Worm (Caenorhabditis elegans): ENCODE measurements around the gene vha-6.
A peak's percentile ranks its signal among the peaks of the same experiment; 100 is the strongest.

The vha-6 gene

ce11 chrII:11464427-11464944, 26.2 kb upstream of the vha-6 start, which contains the start of the genes aars-1 and rga-1 (continued):
- TF ChIP-seq ceh-82 (tag; optimal IDR thresholded peaks at IDR 0.05) (peak in 1 of 3 experiments; percentile 52), pax-3 (tag; optimal IDR thresholded peaks at IDR 0.05) (no peak), skn-1 (tag; optimal IDR thresholded peaks at IDR 0.05) (peak; percentile 14)

ce11 chrII:11463899-11464298, 25.6 kb upstream of the vha-6 start:
- TF ChIP-seq egl-27 (tag; optimal IDR thresholded peaks at IDR 0.05) (no peak), ceh-63 (GFP tag; optimal IDR thresholded peaks at IDR 0.05) (no peak), unc-130 (tag; optimal IDR thresholded peaks at IDR 0.05) (no peak), efl-1 (optimal IDR thresholded peaks at IDR 0.05) (peak; percentile 9 to 31), efl-1 (GFP tag; optimal IDR thresholded peaks at IDR 0.05 in 1 of 2) (peak; percentile 8 to 56), rnt-1 (tag; optimal IDR thresholded peaks at IDR 0.05) (peak; percentile 15), mdl-1 (tag; optimal IDR thresholded peaks at IDR 0.05) (no peak), ceh-90 (tag; optimal IDR thresholded peaks at IDR 0.05) (peak; percentile 46), unc-30 (tag; optimal IDR thresholded peaks at IDR 0.05) (no peak), dpl-1 (GFP tag; optimal IDR thresholded peaks at IDR 0.05) (peak in 1 of 3 experiments; percentile 27), lsy-2 (tag; optimal IDR thresholded peaks at IDR 0.05) (peak in 1 of 2 experiments; percentile 9), lir-3 (tag; optimal IDR thresholded peaks at IDR 0.05; ENCODE audit: poor library complexity) (peak; percentile 41)

DNA sequence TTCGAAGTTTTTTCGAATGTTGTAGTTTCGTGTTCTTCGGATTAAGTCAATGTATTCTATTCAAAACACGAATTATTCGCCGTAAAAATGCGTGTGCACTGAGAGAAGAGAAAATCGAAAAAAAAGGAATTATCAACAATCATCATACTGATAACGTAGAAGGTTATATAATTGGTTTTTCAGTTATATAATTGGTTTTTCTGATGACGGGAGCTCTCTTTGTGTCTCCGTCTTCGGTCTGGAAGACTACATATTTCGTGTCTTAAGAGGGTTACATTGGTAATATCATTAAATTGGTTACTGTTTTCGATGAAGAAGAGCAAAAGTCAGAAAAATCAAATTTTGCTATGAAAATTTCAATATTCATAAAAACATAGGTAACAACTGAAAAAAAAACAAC, 21.6 kb upstream of the vha-6 start:
- TF ChIP-seq efl-1 (optimal IDR thresholded peaks at IDR 0.05) (no peak), efl-1 (GFP tag; optimal IDR thresholded peaks at IDR 0.05 in 1 of 2) (peak in 1 of 2 experiments; percentile 38), mep-1 (tag; optimal IDR thresholded peaks at IDR 0.05) (no peak), nhr-77 (tag; optimal IDR thresholded peaks at IDR 0.05) (no peak), nhr-12 (tag; optimal IDR thresholded peaks at IDR 0.05) (no peak), alr-1 (tag; optimal IDR thresholded peaks at IDR 0.05; ENCODE audit: borderline replicate concordance) (no peak), sup-37 (GFP tag; optimal IDR thresholded peaks at IDR 0.05) (no peak), swsn-7 (tag; optimal IDR thresholded peaks at IDR 0.05) (no peak), nhr-237 (tag; optimal IDR thresholded peaks at IDR 0.05) (no peak), xbp-1 (tag; optimal IDR thresholded peaks at IDR 0.05) (no peak)

DNA sequence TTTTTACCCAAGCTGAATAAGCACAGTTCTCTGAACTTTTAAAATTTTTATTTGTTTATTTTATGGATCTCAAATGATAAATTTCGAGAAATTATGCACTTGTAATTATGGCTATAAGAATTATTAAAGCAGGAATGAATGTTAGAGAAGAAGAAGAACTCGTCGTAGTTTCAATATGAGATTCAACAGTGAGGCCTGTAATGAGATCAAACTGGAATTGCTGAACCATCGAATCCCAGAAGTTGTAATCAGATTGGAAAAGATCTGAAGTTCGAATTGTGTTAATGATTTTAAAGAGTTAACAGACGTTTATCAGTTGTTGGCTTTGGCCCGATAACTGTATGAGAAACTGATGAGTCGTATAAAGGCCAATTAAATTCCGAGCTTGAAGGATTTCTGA, 17.5 kb upstream of the vha-6 start:
- TF ChIP-seq mab-9 (GFP tag; IDR thresholded peaks at IDR 0.05) (no peak), C34B4.2 (tag; optimal IDR thresholded peaks at IDR 0.05) (no peak), fos-1 (tag; optimal IDR thresholded peaks at IDR 0.05) (no peak), ceh-8 (GFP tag; optimal IDR thresholded peaks at IDR 0.05) (no peak), lsy-2 (tag; optimal IDR thresholded peaks at IDR 0.05) (no peak), aha-1 (tag; optimal IDR thresholded peaks at IDR 0.05) (no peak), mdl-1 (tag; optimal IDR thresholded peaks at IDR 0.05) (no peak), swsn-7 (tag; optimal IDR thresholded peaks at IDR 0.05) (no peak), skn-1 (tag; optimal IDR thresholded peaks at IDR 0.05) (no peak), nhr-71 (tag; optimal IDR thresholded peaks at IDR 0.05) (no peak), xbp-1 (tag; optimal IDR thresholded peaks at IDR 0.05) (no peak), vab-15 (tag; optimal IDR thresholded peaks at IDR 0.05) (no peak), elt-2 (tag; optimal IDR thresholded peaks at IDR 0.05) (no peak), F16B12.6 (tag; optimal IDR thresholded peaks at IDR 0.05) (no peak), lir-3 (tag; optimal IDR thresholded peaks at IDR 0.05; ENCODE audit: poor library complexity) (no peak), ztf-11 (tag; optimal IDR thresholded peaks at IDR 0.05) (no peak), nhr-84 (tag; optimal IDR thresholded peaks at IDR 0.05) (no peak), mep-1 (tag; optimal IDR thresholded peaks at IDR 0.05) (no peak)

DNA sequence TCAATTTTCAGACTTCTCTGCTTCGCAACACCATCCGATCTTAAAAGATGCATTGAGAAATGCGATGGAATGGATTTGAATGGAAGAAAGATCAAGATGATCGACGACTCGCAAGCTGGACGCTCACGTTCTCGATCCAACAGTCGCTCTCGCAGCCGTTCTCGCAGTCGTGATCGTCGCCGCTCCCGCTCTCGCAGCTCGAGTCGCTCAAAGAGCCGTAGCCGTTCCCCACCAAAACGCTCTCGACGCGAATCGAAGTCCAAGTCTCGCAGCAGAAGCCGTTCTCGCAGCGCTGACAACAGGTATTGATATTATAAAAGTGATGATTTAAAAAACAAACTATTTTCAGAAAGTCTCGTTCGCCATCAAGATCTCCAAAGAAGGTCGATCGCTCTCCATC, 16.9 kb upstream of the vha-6 start:
- no peak for TF ChIP-seq vab-15 (tag; optimal IDR thresholded peaks at IDR 0.05)
- TF ChIP-seq grh-1 (GFP tag; IDR thresholded peaks at IDR 0.05): 0 out of 2 replicates have a peak, but pooled peaks have one; percentile 6
